Fruit fly (Drosophila melanogaster) whole organism, larva: ENCODE measurements around the gene loco.

ENCODE experiments used
- noc ChIP-seq: fragments of 200-800 bp; sonication (Bioruptor generic); optimal IDR thresholded peaks from 3 replicates; lab custom pipeline; 2019; ENCODE audit warnings: missing biosample characterization, mild to moderate bottlenecking, missing genetic modification characterization, moderate library complexity

Gene loco

dm6 chr3R:22663115-22663514, 23.9 kb upstream of the loco start:
- TF ChIP-seq noc (tag; lab: Kevin White, UChicago), result no peak

dm6 chr3R:22649859-22650258, 10.7 kb upstream of the loco start:
- TF ChIP-seq noc (tag; lab: Kevin White, UChicago), result no peak

- no peak for TF ChIP-seq noc (tag; lab: Kevin White, UChicago)
Measured at dm6 chr3R:22638604-22639238, 466 bp downstream of the loco start.

- no peak for TF ChIP-seq noc (tag; lab: Kevin White, UChicago)
Measured at dm6 chr3R:22636567-22636889, 2.7 kb downstream of the loco start.

dm6 chr3R:22635684-22636566, 3.3 kb downstream of the loco start:
- peak; percentile 30 for TF ChIP-seq noc (tag; lab: Kevin White, UChicago)

dm6 chr3R:22634549-22635410, 4.4 kb downstream of the loco start:
- no peak for TF ChIP-seq noc (tag; lab: Kevin White, UChicago)

dm6 chr3R:22632980-22633379, 6.2 kb downstream of the loco start:
- no peak for TF ChIP-seq noc (tag; lab: Kevin White, UChicago)

dm6 chr3R:22632181-22632580, 7.0 kb downstream of the loco start:
- no peak for TF ChIP-seq noc (tag; lab: Kevin White, UChicago)

dm6 chr3R:22631156-22631555, 8.0 kb downstream of the loco start:
- no peak for TF ChIP-seq noc (tag; lab: Kevin White, UChicago)

dm6 chr3R:22629174-22629573, 10.0 kb downstream of the loco start:
- no peak for TF ChIP-seq noc (tag; lab: Kevin White, UChicago)

- no peak for TF ChIP-seq noc (tag; lab: Kevin White, UChicago)
Measured at dm6 chr3R:22627936-22628513, 11.2 kb downstream of the loco start.

dm6 chr3R:22626842-22627392, 12.3 kb downstream of the loco start:
- TF ChIP-seq noc (tag; lab: Kevin White, UChicago), result peak; percentile 63

- no peak for TF ChIP-seq noc (tag; lab: Kevin White, UChicago)
Measured at dm6 chr3R:22626334-22626688, 12.9 kb downstream of the loco start.

dm6 chr3R:22625514-22626333, 13.5 kb downstream of the loco start:
- peak; percentile 74 for TF ChIP-seq noc (tag; lab: Kevin White, UChicago)

dm6 chr3R:22624737-22625136, 14.4 kb downstream of the loco start:
- no peak for TF ChIP-seq noc (tag; lab: Kevin White, UChicago)
